Worm (Caenorhabditis elegans) whole organism, L3 larva: Measurements from ENCODE around the gene gpr-2.
A peak's percentile ranks its signal among the peaks of the same experiment; 100 is the strongest.

ENCODE experiments used
- ZK546.5 ChIP-seq: sonication (generic microtip); optimal IDR thresholded peaks from 2 replicates; lab custom pipeline; 2017; ENCODE audit warnings: missing biosample characterization, missing genetic modification characterization
- aly-2 ChIP-seq: fragments of 150-350 bp; optimal IDR thresholded peaks from 2 replicates; lab custom pipeline; 2014; ENCODE audit warnings: missing biosample characterization, missing genetic modification characterization
- ama-1 ChIP-seq: fragments of 150-350 bp; optimal IDR thresholded peaks from 2 replicates; lab custom pipeline; 2018
- ceh-16 ChIP-seq: sonication (generic microtip); optimal IDR thresholded peaks from 2 replicates; lab custom pipeline; 2017; ENCODE audit warnings: missing biosample characterization, missing genetic modification characterization
- ceh-9 ChIP-seq: sonication (generic microtip); optimal IDR thresholded peaks from 2 replicates; lab custom pipeline; 2018; ENCODE audit warnings: missing biosample characterization, missing genetic modification characterization
- egl-27 ChIP-seq: sonication (generic microtip); optimal IDR thresholded peaks from 4 replicates; lab custom pipeline; 2017; ENCODE audit warnings: missing biosample characterization, missing genetic modification reagents, missing genetic modification characterization
- egl-5 ChIP-seq: fragments of 150-350 bp; optimal IDR thresholded peaks from 2 replicates; lab custom pipeline; 2017; ENCODE audit warnings: missing biosample characterization, missing genetic modification reagents, missing genetic modification characterization, inconsistent platforms
- elt-2 ChIP-seq: sonication (generic microtip); optimal IDR thresholded peaks from 2 replicates; lab custom pipeline; 2016; ENCODE audit warnings: missing genetic modification reagents, mild to moderate bottlenecking, missing genetic modification characterization, missing compliant biosample characterization
- fkh-10 ChIP-seq: sonication (generic microtip); optimal IDR thresholded peaks from 2 replicates; lab custom pipeline; 2017; ENCODE audit warnings: missing biosample characterization, missing genetic modification reagents, missing genetic modification characterization
- fkh-2 ChIP-seq: fragments of 150-350 bp; optimal IDR thresholded peaks from 2 replicates; lab custom pipeline; 2014; ENCODE audit warnings: missing biosample characterization, missing genetic modification reagents, missing genetic modification characterization
- hmg-11 ChIP-seq: sonication (generic microtip); optimal IDR thresholded peaks from 2 replicates; lab custom pipeline; 2016; ENCODE audit warnings: missing genetic modification characterization, missing compliant biosample characterization
- jun-1 ChIP-seq: fragments of 150-350 bp; optimal IDR thresholded peaks from 2 replicates; lab custom pipeline; 2014; ENCODE audit warnings: missing biosample characterization, missing genetic modification reagents, missing genetic modification characterization
- lin-39 ChIP-seq: fragments of 150-350 bp; optimal IDR thresholded peaks from 2 replicates; lab custom pipeline; 2018; ENCODE audit warnings: missing biosample characterization, missing genetic modification reagents, missing genetic modification characterization
- mdl-1 ChIP-seq: fragments of 150-350 bp; optimal IDR thresholded peaks from 2 replicates; lab custom pipeline; 2014; ENCODE audit warnings: missing biosample characterization, missing genetic modification characterization
- nfya-1 ChIP-seq: sonication (generic microtip); optimal IDR thresholded peaks from 2 replicates; lab custom pipeline; 2017; ENCODE audit warnings: missing genetic modification characterization, mild to moderate bottlenecking, missing compliant biosample characterization, antibody characterized with exemption, moderate library complexity; ENCODE audit not compliant: insufficient read depth
- nhr-11 ChIP-seq: fragments of 150-350 bp; optimal IDR thresholded peaks from 2 replicates; lab custom pipeline; 2014; ENCODE audit warnings: missing biosample characterization, missing genetic modification characterization
- nhr-237 ChIP-seq: fragments of 150-350 bp; optimal IDR thresholded peaks from 2 replicates; lab custom pipeline; 2014; ENCODE audit warnings: missing biosample characterization, missing genetic modification characterization
- nhr-76 ChIP-seq: fragments of 150-350 bp; sonication (generic microtip); optimal IDR thresholded peaks from 5 replicates; lab custom pipeline; 2014; ENCODE audit warnings: missing biosample characterization, missing genetic modification characterization
- pha-4 ChIP-seq: fragments of 150-350 bp; optimal IDR thresholded peaks from 2 replicates; lab custom pipeline; 2014; ENCODE audit warnings: missing biosample characterization, missing genetic modification reagents, missing genetic modification characterization
- pqm-1 ChIP-seq: fragments of 150-350 bp; optimal IDR thresholded peaks from 2 replicates; lab custom pipeline; 2017; ENCODE audit warnings: missing biosample characterization, missing genetic modification characterization, inconsistent platforms
- skn-1 ChIP-seq: fragments of 150-350 bp; optimal IDR thresholded peaks from 2 replicates; lab custom pipeline; 2014; ENCODE audit warnings: missing biosample characterization, missing genetic modification characterization
- snpc-4 ChIP-seq: fragments of 150-350 bp; optimal IDR thresholded peaks from 2 replicates; lab custom pipeline; 2014; ENCODE audit warnings: missing biosample characterization, missing genetic modification characterization
- tbx-2 ChIP-seq: sonication (generic microtip); optimal IDR thresholded peaks from 2 replicates; lab custom pipeline; 2016; ENCODE audit warnings: mild to moderate bottlenecking, missing genetic modification characterization, missing compliant biosample characterization
- zag-1 ChIP-seq: fragments of 150-350 bp; optimal IDR thresholded peaks from 2 replicates; lab custom pipeline; 2014; ENCODE audit warnings: missing biosample characterization, missing genetic modification characterization
- ztf-11 ChIP-seq: fragments of 150-350 bp; optimal IDR thresholded peaks from 2 replicates; lab custom pipeline; 2014; ENCODE audit warnings: missing biosample characterization, missing genetic modification characterization
- ztf-4 ChIP-seq: fragments of 150-350 bp; optimal IDR thresholded peaks from 2 replicates; lab custom pipeline; 2014; ENCODE audit warnings: missing biosample characterization, missing genetic modification characterization

Gene gpr-2

ce11 chrIII:9366376-9366775 is 26.6 kb downstream of the gpr-2 start:
- no peak for TF ChIP-seq mdl-1
- TF ChIP-seq pqm-1 (tag; lab: Kevin White, UChicago), result peak; percentile 12
- TF ChIP-seq egl-5 (tag; lab: Kevin White, UChicago), result no peak
- TF ChIP-seq fkh-2 (tag; lab: Kevin White, UChicago), result no peak
- TF ChIP-seq elt-2 (tag; lab: Kevin White, UChicago), result peak; percentile 38
- TF ChIP-seq, all 47 proteins: peak for 2

ce11 chrIII:9361228-9361627 is 31.7 kb downstream of the gpr-2 start, which contains the start of gene flp-25:
flp-25 (plus strand) TSS chrIII:9361528.
- TF ChIP-seq hmg-11 (tag; lab: Kevin White, UChicago) (no peak), ZK546.5 (no peak), tbx-2 (tag; lab: Kevin White, UChicago) (no peak), nhr-237 (tag; lab: Kevin White, UChicago) (no peak), nhr-76 (tag; lab: Kevin White, UChicago) (no peak), zag-1 (tag; lab: Kevin White, UChicago) (no peak), elt-2 (tag; lab: Kevin White, UChicago) (no peak)

- TF ChIP-seq ceh-16 (tag; lab: Kevin White, UChicago) (no peak), skn-1 (no peak)
- TF ChIP-seq, all 47 proteins: peak for 0
Measured at ce11 chrIII:9359060-9359459, 33.9 kb downstream of the gpr-2 start, which contains the start of gene K04H4.5. K04H4.5 (plus strand) TSS chrIII:9359360.

ce11 chrIII:9355412-9355969 is 37.5 kb downstream of the gpr-2 start, which contains the start of gene chtb-1:
chtb-1 (minus strand) TSS chrIII:9355462.
- TF ChIP-seq snpc-4 (tag; lab: Kevin White, UChicago) (no peak), pha-4 (tag; lab: Kevin White, UChicago) (no peak), nhr-11 (tag; lab: Kevin White, UChicago) (no peak), ama-1 (no peak)

- TF ChIP-seq aly-2 (tag; lab: Kevin White, UChicago) (no peak), fkh-10 (GFP tag; lab: Kevin White, UChicago) (no peak), nfya-1 (tag; lab: Kevin White, UChicago) (peak; percentile 60), pha-4 (tag; lab: Kevin White, UChicago) (peak; percentile 69), skn-1 (no peak), lin-39 (tag; lab: Kevin White, UChicago) (peak; percentile 42), ama-1 (no peak)
Measured at ce11 chrIII:9353814-9354213, 39.1 kb downstream of the gpr-2 start.

- no peak for TF ChIP-seq ztf-11 (tag; lab: Kevin White, UChicago)
- TF ChIP-seq pha-4 (tag; lab: Kevin White, UChicago), result no peak
- TF ChIP-seq nfya-1 (tag; lab: Kevin White, UChicago), result peak; percentile 32
Measured at ce11 chrIII:9346722-9347121, 46.2 kb downstream of the gpr-2 start.

- TF ChIP-seq lin-39 (tag; lab: Kevin White, UChicago) (peak; percentile 75), ama-1 (no peak), nhr-76 (tag; lab: Kevin White, UChicago) (no peak), nhr-11 (tag; lab: Kevin White, UChicago) (no peak), egl-27 (tag; lab: Kevin White, UChicago) (no peak)
Measured at ce11 chrIII:9346114-9346513, 46.9 kb downstream of the gpr-2 start.

- TF ChIP-seq nhr-11 (tag; lab: Kevin White, UChicago) (no peak), ceh-9 (no peak), hmg-11 (tag; lab: Kevin White, UChicago) (no peak), fkh-10 (GFP tag; lab: Kevin White, UChicago) (no peak), zag-1 (tag; lab: Kevin White, UChicago) (no peak), jun-1 (no peak), ztf-4 (tag; lab: Kevin White, UChicago) (no peak), snpc-4 (tag; lab: Kevin White, UChicago) (no peak), nhr-76 (tag; lab: Kevin White, UChicago) (no peak), elt-2 (tag; lab: Kevin White, UChicago) (no peak), egl-27 (tag; lab: Kevin White, UChicago) (no peak), egl-5 (tag; lab: Kevin White, UChicago) (no peak), aly-2 (tag; lab: Kevin White, UChicago) (no peak), fkh-2 (tag; lab: Kevin White, UChicago) (no peak), tbx-2 (tag; lab: Kevin White, UChicago) (no peak), nfya-1 (tag; lab: Kevin White, UChicago) (no peak)
- TF ChIP-seq, all 47 proteins: peak for 0
Measured at ce11 chrIII:9344347-9344746, 48.6 kb downstream of the gpr-2 start, which contains the start of gene emb-9. emb-9 (minus strand) TSS chrIII:9344447.
